Worm (Caenorhabditis elegans) whole organism, L2 larva: Measurements from ENCODE around the gene str-135.

Experiments
- R02D3.7 ChIP-seq: fragments of 150-350 bp; optimal IDR thresholded peaks from 2 replicates; lab custom pipeline; 2014; ENCODE audit warnings: missing biosample characterization, missing genetic modification characterization
- Y55F3AM.14 ChIP-seq: fragments of 200-800 bp; sonication (Bioruptor generic); optimal IDR thresholded peaks from 2 replicates; lab custom pipeline; 2018; ENCODE audit warnings: mild to moderate bottlenecking, missing genetic modification characterization, missing compliant biosample characterization
- aly-2 ChIP-seq: fragments of 150-350 bp; optimal IDR thresholded peaks from 2 replicates; lab custom pipeline; 2014; ENCODE audit warnings: missing biosample characterization, missing genetic modification characterization
- ceh-16 ChIP-seq: fragments of 150-350 bp; optimal IDR thresholded peaks from 2 replicates; lab custom pipeline; 2014; ENCODE audit warnings: missing biosample characterization, missing genetic modification characterization
- ceh-82 ChIP-seq: fragments of 150-350 bp; optimal IDR thresholded peaks from 2 replicates; lab custom pipeline; 2014; ENCODE audit warnings: missing biosample characterization, missing genetic modification characterization
- dmd-4 ChIP-seq: sonication (generic microtip); optimal IDR thresholded peaks from 2 replicates; lab custom pipeline; 2017; ENCODE audit warnings: missing biosample characterization, missing genetic modification characterization
- egl-27 ChIP-seq: sonication (generic microtip); optimal IDR thresholded peaks from 3 replicates; lab custom pipeline; 2017; ENCODE audit warnings: missing biosample characterization, missing genetic modification reagents, missing genetic modification characterization
- elt-1 ChIP-seq: fragments of 150-350 bp; optimal IDR thresholded peaks from 2 replicates; lab custom pipeline; 2014; ENCODE audit warnings: missing biosample characterization, missing genetic modification characterization
- fos-1 ChIP-seq: fragments of 150-350 bp; optimal IDR thresholded peaks from 2 replicates; lab custom pipeline; 2014; ENCODE audit warnings: missing biosample characterization, missing genetic modification characterization
- lin-11 ChIP-seq: fragments of 150-350 bp; sonication (generic microtip); optimal IDR thresholded peaks from 2 replicates; lab custom pipeline; 2014; ENCODE audit warnings: missing biosample characterization, missing genetic modification characterization, inconsistent platforms, mixed read lengths
- lin-13 ChIP-seq: fragments of 150-350 bp; optimal IDR thresholded peaks from 2 replicates; lab custom pipeline; 2014; ENCODE audit warnings: missing biosample characterization, missing genetic modification reagents, missing genetic modification characterization
- lin-39 ChIP-seq: fragments of 150-350 bp; optimal IDR thresholded peaks from 2 replicates; lab custom pipeline; 2014; ENCODE audit warnings: missing biosample characterization, missing genetic modification reagents, missing genetic modification characterization
- lsy-2 ChIP-seq, 2 experiments: fragments of 150-350 bp in 1 of 2; sonication (generic microtip) in 1 of 2; optimal IDR thresholded peaks; 2 replicates each; lab custom pipeline; 2014 to 2017; ENCODE audit warnings: missing biosample characterization in 2 of 2, missing genetic modification characterization in 2 of 2
- mab-5 ChIP-seq: fragments of 150-350 bp; optimal IDR thresholded peaks from 2 replicates; lab custom pipeline; 2014; ENCODE audit warnings: missing biosample characterization, missing genetic modification characterization
- mdl-1 ChIP-seq, 2 experiments: fragments of 150-350 bp in 1 of 2; sonication (generic microtip) in 1 of 2; optimal IDR thresholded peaks; 2 replicates each; lab custom pipeline; 2017; ENCODE audit warnings: missing biosample characterization in 2 of 2, missing genetic modification characterization in 2 of 2
- nhr-10 ChIP-seq: sonication (generic microtip); optimal IDR thresholded peaks from 2 replicates; lab custom pipeline; 2017; ENCODE audit warnings: missing biosample characterization, missing genetic modification characterization
- nhr-129 ChIP-seq: fragments of 150-350 bp; optimal IDR thresholded peaks from 2 replicates; lab custom pipeline; 2014; ENCODE audit warnings: missing biosample characterization, missing genetic modification characterization
- nhr-21 ChIP-seq: fragments of 150-350 bp; optimal IDR thresholded peaks from 2 replicates; lab custom pipeline; 2014; ENCODE audit warnings: missing biosample characterization, missing genetic modification characterization
- nhr-23 ChIP-seq: fragments of 150-350 bp; optimal IDR thresholded peaks from 2 replicates; lab custom pipeline; 2014; ENCODE audit warnings: missing biosample characterization, missing genetic modification reagents, missing genetic modification characterization
- nhr-237 ChIP-seq: fragments of 150-350 bp; optimal IDR thresholded peaks from 2 replicates; lab custom pipeline; 2014; ENCODE audit warnings: missing biosample characterization, missing genetic modification characterization
- nhr-77 ChIP-seq: fragments of 150-350 bp; optimal IDR thresholded peaks from 2 replicates; lab custom pipeline; 2014; ENCODE audit warnings: missing biosample characterization, missing genetic modification characterization
- peb-1 ChIP-seq: fragments of 150-350 bp; optimal IDR thresholded peaks from 2 replicates; lab custom pipeline; 2014; ENCODE audit warnings: missing biosample characterization, missing genetic modification characterization
- sem-4 ChIP-seq: fragments of 150-350 bp; optimal IDR thresholded peaks from 2 replicates; lab custom pipeline; 2014; ENCODE audit warnings: missing biosample characterization, missing genetic modification reagents, missing genetic modification characterization
- skn-1 ChIP-seq: sonication (generic microtip); optimal IDR thresholded peaks from 2 replicates; lab custom pipeline; 2017; ENCODE audit warnings: missing biosample characterization, missing genetic modification characterization
- sma-3 ChIP-seq: sonication (generic microtip); optimal IDR thresholded peaks from 2 replicates; lab custom pipeline; 2016; ENCODE audit warnings: missing genetic modification reagents, missing genetic modification characterization, missing compliant biosample characterization
- snpc-4 ChIP-seq: fragments of 150-350 bp; optimal IDR thresholded peaks from 2 replicates; lab custom pipeline; 2014; ENCODE audit warnings: missing biosample characterization, missing genetic modification characterization
- unc-39 ChIP-seq: fragments of 150-350 bp; optimal IDR thresholded peaks from 2 replicates; lab custom pipeline; 2014; ENCODE audit warnings: missing biosample characterization, missing genetic modification characterization
- unc-55 ChIP-seq: fragments of 150-350 bp; sonication (generic microtip); optimal IDR thresholded peaks from 3 replicates; lab custom pipeline; 2014; ENCODE audit warnings: missing biosample characterization, missing genetic modification reagents, missing genetic modification characterization
- unc-62 ChIP-seq: fragments of 150-350 bp; optimal IDR thresholded peaks from 2 replicates; lab custom pipeline; 2014; ENCODE audit warnings: missing biosample characterization, missing genetic modification reagents, missing genetic modification characterization
- ztf-1 ChIP-seq: fragments of 200-800 bp; sonication (Bioruptor generic); conservative IDR thresholded peaks from 2 replicates; pipeline ENCODE4 v1.3.6; 2022; ENCODE audit warnings: missing genetic modification characterization, missing compliant biosample characterization
- ztf-11 ChIP-seq: sonication (generic microtip); optimal IDR thresholded peaks from 2 replicates; lab custom pipeline; 2017; ENCODE audit warnings: missing biosample characterization, missing genetic modification characterization
- ztf-4 ChIP-seq: fragments of 150-350 bp; optimal IDR thresholded peaks from 2 replicates; lab custom pipeline; 2014; ENCODE audit warnings: missing biosample characterization, missing genetic modification characterization

The str-135 gene

DNA sequence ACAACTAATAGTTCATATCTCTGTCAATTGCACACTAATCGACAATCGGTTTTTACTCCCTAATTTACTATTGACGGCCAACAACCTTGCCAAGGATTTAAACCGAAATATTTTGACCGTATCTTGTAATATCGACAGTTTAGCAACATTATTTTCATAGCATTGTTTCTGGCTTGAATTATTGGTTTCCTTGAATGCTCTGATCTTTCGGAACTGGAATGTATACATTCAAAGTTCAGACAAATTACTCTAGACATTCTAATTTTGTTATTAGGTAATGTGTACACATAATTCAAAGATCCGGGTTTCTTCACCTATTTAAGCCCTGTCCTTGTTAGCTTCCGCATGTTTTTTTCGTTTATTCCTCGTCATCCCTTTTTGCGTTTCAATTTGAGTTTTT is 16.7 kb downstream of the str-135 start, which contains the start of gene C16D9.9:
Gene C16D9.9 (plus strand): TSS at position 301 of the 400 bp plus-strand sequence.
- TF ChIP-seq dmd-4 (tag; lab: Kevin White, UChicago) (no peak), lin-13 (GFP tag; lab: Kevin White, UChicago) (no peak), sem-4 (tag; lab: Kevin White, UChicago) (no peak), egl-27 (tag; lab: Kevin White, UChicago) (no peak), R02D3.7 (tag; lab: Kevin White, UChicago) (no peak), lsy-2 (tag; optimal IDR thresholded peaks at IDR 0.05; lab: Kevin White, UChicago) (no peak), ceh-16 (tag; lab: Kevin White, UChicago) (no peak), ztf-11 (tag; lab: Kevin White, UChicago) (no peak), ztf-4 (tag; lab: Kevin White, UChicago) (no peak)

DNA sequence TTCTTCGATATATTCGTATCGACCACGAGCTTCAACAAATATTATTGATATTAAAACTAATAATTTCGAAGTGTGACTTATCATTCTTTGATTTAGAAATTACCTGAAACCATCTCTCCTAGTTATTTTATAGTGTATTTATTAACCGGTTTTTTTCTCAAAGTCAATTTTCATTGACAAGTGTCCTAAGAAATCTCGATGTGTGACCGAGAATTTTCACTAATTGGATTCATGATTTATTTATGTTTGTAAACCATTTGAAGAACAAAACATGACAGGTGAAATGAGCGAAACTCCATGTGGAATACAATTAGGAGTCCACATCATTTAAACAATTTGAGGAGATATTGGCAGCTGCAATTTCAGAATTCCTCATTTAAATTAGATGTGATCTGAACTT is 17.2 kb downstream of the str-135 start, which contains the start of gene C16D9.8:
Gene C16D9.8 (minus strand): TSS at position 101 of the 400 bp plus-strand sequence.
- TF ChIP-seq mdl-1 (tag; optimal IDR thresholded peaks at IDR 0.05; lab: Kevin White, UChicago) (no peak), Y55F3AM.14 (no peak), lsy-2 (tag; optimal IDR thresholded peaks at IDR 0.05; lab: Kevin White, UChicago) (no peak), peb-1 (no peak), nhr-77 (tag; lab: Kevin White, UChicago) (no peak)
- TF ChIP-seq, all 48 proteins: peak for 0

DNA sequence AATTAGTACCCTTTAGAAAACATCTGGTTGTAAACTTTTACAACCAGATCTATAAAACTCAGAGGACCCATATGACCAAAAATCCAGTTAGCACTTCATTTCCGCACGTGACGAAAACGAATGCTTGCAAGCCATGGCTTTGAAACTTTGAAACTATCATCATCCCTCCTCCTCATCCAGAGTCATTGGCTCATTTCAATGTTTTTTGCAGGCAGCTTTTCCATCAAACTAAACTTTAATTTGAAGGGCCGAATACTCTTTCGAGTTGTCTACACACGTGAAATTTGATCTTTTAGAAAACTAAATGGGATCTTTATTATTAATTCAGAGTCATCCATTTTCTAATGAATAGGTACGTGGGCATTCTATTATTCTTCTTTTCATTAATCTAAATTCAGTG is 18.5 kb downstream of the str-135 start:
- TF ChIP-seq fos-1: no peak
- TF ChIP-seq sma-3 (GFP tag; lab: Kevin White, UChicago): no peak

ce11 chrV:8259016-8259415 is 21.7 kb downstream of the str-135 start, which contains the start of gene C16D9.1:
C16D9.1 (plus strand) TSS chrV:8259316.
- no peak for TF ChIP-seq nhr-10 (tag; lab: Kevin White, UChicago)
- TF ChIP-seq Y55F3AM.14: no peak
- TF ChIP-seq unc-62 (GFP tag; lab: Kevin White, UChicago): no peak
- no peak for TF ChIP-seq dmd-4 (tag; lab: Kevin White, UChicago)
- TF ChIP-seq sem-4 (tag; lab: Kevin White, UChicago): no peak
- TF ChIP-seq lin-13 (GFP tag; lab: Kevin White, UChicago): no peak
- no peak for TF ChIP-seq ceh-82
- no peak for TF ChIP-seq lin-39 (tag; lab: Kevin White, UChicago)
- no peak for TF ChIP-seq ztf-11 (tag; lab: Kevin White, UChicago)
- no peak for TF ChIP-seq lsy-2 (tag; optimal IDR thresholded peaks at IDR 0.05; lab: Kevin White, UChicago)
- TF ChIP-seq unc-55 (GFP tag; lab: Kevin White, UChicago): no peak
- no peak for TF ChIP-seq lin-11 (tag; lab: Kevin White, UChicago)
- TF ChIP-seq ztf-1: no peak
- no peak for TF ChIP-seq nhr-21 (tag; lab: Kevin White, UChicago)
- TF ChIP-seq elt-1 (tag; lab: Kevin White, UChicago): no peak

- TF ChIP-seq ztf-1 (no peak), Y55F3AM.14 (no peak), unc-39 (tag; lab: Kevin White, UChicago) (no peak), dmd-4 (tag; lab: Kevin White, UChicago) (no peak), ztf-4 (tag; lab: Kevin White, UChicago) (no peak), nhr-10 (tag; lab: Kevin White, UChicago) (no peak), sma-3 (GFP tag; lab: Kevin White, UChicago) (no peak), mab-5 (tag; lab: Kevin White, UChicago) (no peak), nhr-23 (tag; lab: Kevin White, UChicago) (no peak), R02D3.7 (tag; lab: Kevin White, UChicago) (no peak), nhr-237 (tag; lab: Kevin White, UChicago) (no peak), elt-1 (tag; lab: Kevin White, UChicago) (no peak), mdl-1 (tag; optimal IDR thresholded peaks at IDR 0.05; lab: Kevin White, UChicago) (no peak), skn-1 (tag; lab: Kevin White, UChicago) (no peak), nhr-129 (no peak), egl-27 (tag; lab: Kevin White, UChicago) (no peak), snpc-4 (tag; lab: Kevin White, UChicago) (no peak), lsy-2 (tag; optimal IDR thresholded peaks at IDR 0.05; lab: Kevin White, UChicago) (no peak), aly-2 (tag; lab: Kevin White, UChicago) (no peak), ceh-16 (tag; lab: Kevin White, UChicago) (no peak)
Measured at ce11 chrV:8254973-8255372, 25.7 kb downstream of the str-135 start.
